Worm (Caenorhabditis elegans): ENCODE data around the gene Y54G11A.17.

The Y54G11A.17 gene

ce11 chrII:14349356-14349923, at the start of gene Y54G11A.17, which contains the start of the genes lin-7 and elof-1 (continued):
- TF ChIP-seq rbr-2 (tag; optimal IDR thresholded peaks at IDR 0.05) (peak; percentile 76), vab-7 (GFP tag; IDR thresholded peaks at IDR 0.05) (peak; percentile 60; the same call in 1 of the 2 replicates), mxl-2 (GFP tag; conservative IDR thresholded peaks at IDR 0.05) (no peak), nhr-76 (tag; optimal IDR thresholded peaks at IDR 0.05) (no peak)

ce11 chrII:14393766-14394165, 44.6 kb upstream of the Y54G11A.17 start:
- TF ChIP-seq Y48G9A.11 (GFP tag; IDR thresholded peaks at IDR 0.05), result no peak
- peak; percentile 94 for TF ChIP-seq aha-1 (tag)

ce11 chrII:14390036-14390763, 41.0 kb upstream of the Y54G11A.17 start, which contains the start of the genes kbp-3 and nurf-1:
kbp-3 (minus strand) TSS chrII:14390078.
nurf-1 (plus strand) TSS chrII:14390713.
- no peak for TF ChIP-seq daf-16 (GFP tag; optimal IDR thresholded peaks at IDR 0.05)
- TF ChIP-seq daf-16 (tag; optimal IDR thresholded peaks at IDR 0.05), result peak; percentile 31
- peak; percentile 25 for TF ChIP-seq fkh-10 (GFP tag; optimal IDR thresholded peaks at IDR 0.05)
- TF ChIP-seq zfp-2 (tag; optimal IDR thresholded peaks at IDR 0.05), result no peak
- TF ChIP-seq aha-1 (tag), result peak; percentile 94
- no peak for TF ChIP-seq gei-8 (GFP tag; optimal IDR thresholded peaks at IDR 0.05)
- TF ChIP-seq mdl-1 (tag; optimal IDR thresholded peaks at IDR 0.05), result peak in 1 of 2 experiments; percentile 32
- peak; percentile 44; the same call in 1 of the 2 replicates for TF ChIP-seq hmg-1.1 (GFP tag; IDR thresholded peaks at IDR 0.05)
- peak; percentile 61 for TF ChIP-seq hlh-30 (tag; optimal IDR thresholded peaks at IDR 0.05; ENCODE audit: insufficient read depth)
- no peak for TF ChIP-seq nhr-10 (tag; optimal IDR thresholded peaks at IDR 0.05)
- TF ChIP-seq egl-27 (tag; optimal IDR thresholded peaks at IDR 0.05), result no peak
- TF ChIP-seq dve-1 (tag; optimal IDR thresholded peaks at IDR 0.05; ENCODE audit: insufficient read depth), result peak; percentile 29
- peak; percentile 45 for TF ChIP-seq nhr-11 (tag; optimal IDR thresholded peaks at IDR 0.05)
- TF ChIP-seq unc-62 (GFP tag; optimal IDR thresholded peaks at IDR 0.05 in 1 of 2), result peak in 1 of 2 experiments; percentile 2
- no peak for TF ChIP-seq unc-62 (tag; optimal IDR thresholded peaks at IDR 0.05)
- peak; percentile 72 for TF ChIP-seq lin-38 (GFP tag; IDR thresholded peaks at IDR 0.05)
- TF ChIP-seq nhr-77 (tag; optimal IDR thresholded peaks at IDR 0.05), result peak; percentile 45
- peak; percentile 95 for TF ChIP-seq mes-2 (tag; optimal IDR thresholded peaks at IDR 0.05; ENCODE audit: poor library complexity, severe bottlenecking)
- no peak for TF ChIP-seq nhr-41 (GFP tag; IDR thresholded peaks at IDR 0.05)
- TF ChIP-seq rbr-2 (tag; optimal IDR thresholded peaks at IDR 0.05), result peak; percentile 33
- TF ChIP-seq zfp-3 (GFP tag; conservative IDR thresholded peaks at IDR 0.05), result no peak
- peak; percentile 88 for TF ChIP-seq dpl-1 (GFP tag; optimal IDR thresholded peaks at IDR 0.05)
- peak; percentile 72 for TF ChIP-seq nhr-6 (tag; optimal IDR thresholded peaks at IDR 0.05)
- peak in 1 of 2 experiments; percentile 41 for TF ChIP-seq hif-1 (tag; optimal IDR thresholded peaks at IDR 0.05)
- TF ChIP-seq lin-29 (GFP tag; IDR thresholded peaks at IDR 0.05), result no peak
- TF ChIP-seq pqm-1 (tag; optimal IDR thresholded peaks at IDR 0.05), result no peak
- peak in 1 of 2 experiments; percentile 76 for TF ChIP-seq lsy-2 (tag; optimal IDR thresholded peaks at IDR 0.05)
- TF ChIP-seq mep-1 (tag; optimal IDR thresholded peaks at IDR 0.05), result peak; percentile 59

- TF ChIP-seq aha-1 (tag), result peak; percentile 64
- TF ChIP-seq pqm-1 (tag; optimal IDR thresholded peaks at IDR 0.05), result no peak
Measured at ce11 chrII:14388213-14388612, 39.0 kb upstream of the Y54G11A.17 start, which contains the start of gene F26H11.8. F26H11.8 (plus strand) TSS chrII:14388513.

ce11 chrII:14383644-14384043, 34.4 kb upstream of the Y54G11A.17 start, which contains the start of gene mes-2:
mes-2 (plus strand) TSS chrII:14383973.
- peak; percentile 6 for TF ChIP-seq fkh-10 (GFP tag; optimal IDR thresholded peaks at IDR 0.05)
- 0 out of 2 replicates have a peak, but pooled peaks have one; percentile 10 for TF ChIP-seq php-3 (GFP tag; IDR thresholded peaks at IDR 0.05)
- TF ChIP-seq lin-29 (GFP tag; IDR thresholded peaks at IDR 0.05), result no peak
- no peak for TF ChIP-seq R02D3.7 (tag; optimal IDR thresholded peaks at IDR 0.05)
- TF ChIP-seq aha-1 (tag), result peak; percentile 50
- no peak for TF ChIP-seq ama-1 (optimal IDR thresholded peaks at IDR 0.05)
- no peak for TF ChIP-seq snpc-1.2 (GFP tag; IDR thresholded peaks at IDR 0.05)
- TF ChIP-seq unc-130 (GFP tag; optimal IDR thresholded peaks at IDR 0.05), result peak; percentile 16
- no peak for TF ChIP-seq daf-8 (GFP tag; IDR thresholded peaks at IDR 0.05)
- no peak for TF ChIP-seq ceh-44 (GFP tag; IDR thresholded peaks at IDR 0.05)
- no peak for TF ChIP-seq Y5F2A.4 (GFP tag; optimal IDR thresholded peaks at IDR 0.05)
- no peak for TF ChIP-seq F44E2.7 (GFP tag; IDR thresholded peaks at IDR 0.05)
- no peak for TF ChIP-seq mep-1 (tag; optimal IDR thresholded peaks at IDR 0.05)
- TF ChIP-seq gei-8 (GFP tag; optimal IDR thresholded peaks at IDR 0.05), result no peak
- TF ChIP-seq lin-13 (GFP tag; optimal IDR thresholded peaks at IDR 0.05), result no peak
- no peak for TF ChIP-seq zag-1 (tag; optimal IDR thresholded peaks at IDR 0.05)

All from whole organism, L4 larva.